Fruit fly (Drosophila melanogaster): ENCODE measurements around the gene Gmppb.

- no peak for TF ChIP-seq CG8478 (optimal IDR thresholded peaks at IDR 0.05)
- no peak for TF ChIP-seq CTCF (optimal IDR thresholded peaks at IDR 0.05)
Observed at dm6 chr3R:4797585-4797984, 13.7 kb upstream of the Gmppb start.

Measured in S2 (cell line).